Fruit fly (Drosophila melanogaster) whole organism, embryonic: ENCODE measurements around the gene Cdk5alpha.

Source experiments
- Asciz ChIP-seq: fragments of 200-800 bp; sonication (Bioruptor generic); optimal IDR thresholded peaks from 2 replicates; lab custom pipeline; 2017; ENCODE audit warnings: missing biosample characterization, mild to moderate bottlenecking, missing genetic modification characterization, missing genetic modification reagents
- Awh ChIP-seq: fragments of 200-800 bp; sonication (Bioruptor generic); IDR thresholded peaks from 2 replicates; pipeline ENCODE4, ENCODE4 v1.3.6; 2022; ENCODE audit warnings: missing biosample characterization, missing genetic modification characterization
- CG10274 ChIP-seq: fragments of 200-800 bp; sonication (Bioruptor generic); optimal IDR thresholded peaks from 3 replicates; lab custom pipeline; 2017; ENCODE audit warnings: missing biosample characterization, mild to moderate bottlenecking, missing genetic modification characterization
- CG10462 ChIP-seq: fragments of 200-800 bp; sonication (Bioruptor generic); optimal IDR thresholded peaks from 2 replicates; lab custom pipeline; 2016; ENCODE audit warnings: missing biosample characterization, missing genetic modification characterization
- CG11723 ChIP-seq: fragments of 200-800 bp; sonication (Bioruptor generic); optimal IDR thresholded peaks from 2 replicates; lab custom pipeline; 2017; ENCODE audit warnings: missing biosample characterization, mild to moderate bottlenecking, missing genetic modification characterization
- CG13296 ChIP-seq: fragments of 200-800 bp; sonication (Bioruptor generic); optimal IDR thresholded peaks from 3 replicates; lab custom pipeline; 2018; ENCODE audit warnings: missing biosample characterization, mild to moderate bottlenecking, missing genetic modification characterization
- CG14014 ChIP-seq: fragments of 200-800 bp; sonication (Bioruptor generic); IDR thresholded peaks from 2 replicates; pipeline ENCODE4 v1.3.6; 2022; ENCODE audit warnings: missing biosample characterization, missing genetic modification characterization
- CG17612 ChIP-seq: fragments of 200-800 bp; sonication (Bioruptor generic); IDR thresholded peaks from 2 replicates; pipeline ENCODE4 v1.3.6; 2022; ENCODE audit warnings: missing biosample characterization, missing genetic modification characterization
- CG18476 ChIP-seq: fragments of 200-800 bp; sonication (Bioruptor generic); optimal IDR thresholded peaks from 2 replicates; lab custom pipeline; 2016; ENCODE audit warnings: missing biosample characterization, mild to moderate bottlenecking, missing genetic modification characterization
- CG2120 ChIP-seq: fragments of 200-800 bp; sonication (Bioruptor generic); optimal IDR thresholded peaks from 3 replicates; lab custom pipeline; 2016; ENCODE audit warnings: missing biosample characterization, missing genetic modification characterization
- CG32772 ChIP-seq: fragments of 200-800 bp; sonication (Bioruptor generic); IDR thresholded peaks from 2 replicates; pipeline ENCODE4 v1.3.6; 2022; ENCODE audit warnings: missing biosample characterization, missing genetic modification characterization
- CG3838 ChIP-seq: fragments of 200-800 bp; sonication (Bioruptor generic); optimal IDR thresholded peaks from 3 replicates; lab custom pipeline; 2016; ENCODE audit warnings: missing biosample characterization, missing genetic modification characterization
- CG43689 ChIP-seq: fragments of 200-800 bp; sonication (Bioruptor generic); IDR thresholded peaks from 2 replicates; pipeline ENCODE4 v1.3.6; 2022; ENCODE audit warnings: missing biosample characterization, missing genetic modification characterization
- CG4707 ChIP-seq: fragments of 200-800 bp; sonication (Bioruptor generic); optimal IDR thresholded peaks from 2 replicates; lab custom pipeline; 2018; ENCODE audit warnings: missing biosample characterization, mild to moderate bottlenecking, missing genetic modification characterization, moderate library complexity
- CG5245 ChIP-seq: fragments of 200-800 bp; sonication (Bioruptor generic); optimal IDR thresholded peaks from 3 replicates; lab custom pipeline; 2016; ENCODE audit warnings: missing biosample characterization, missing genetic modification characterization
- CG8089 ChIP-seq: fragments of 200-800 bp; sonication (Bioruptor generic); optimal IDR thresholded peaks from 3 replicates; lab custom pipeline; 2016; ENCODE audit warnings: missing biosample characterization, missing genetic modification characterization
- CG8478 ChIP-seq: fragments of >200 bp; optimal IDR thresholded peaks from 2 replicates; lab custom pipeline; 2018
- CG9609 ChIP-seq: fragments of 200-800 bp; sonication (Bioruptor generic); optimal IDR thresholded peaks from 3 replicates; lab custom pipeline; 2016; ENCODE audit warnings: missing biosample characterization, missing genetic modification characterization
- CG9932 ChIP-seq: fragments of 200-800 bp; sonication (Bioruptor generic); IDR thresholded peaks from 2 replicates; pipeline ENCODE4 v1.3.6; 2022; ENCODE audit warnings: missing biosample characterization, missing genetic modification characterization
- Dip2 ChIP-seq: fragments of 200-800 bp; sonication (Bioruptor generic); IDR thresholded peaks from 2 replicates; pipeline ENCODE4 v1.3.6; 2022; ENCODE audit warnings: missing biosample characterization, missing genetic modification characterization
- Fer3 ChIP-seq: fragments of 200-800 bp; sonication (Bioruptor generic); optimal IDR thresholded peaks from 2 replicates; lab custom pipeline; 2018; ENCODE audit warnings: missing biosample characterization, mild to moderate bottlenecking, missing genetic modification characterization, moderate library complexity
- HLH54F ChIP-seq: fragments of 200-800 bp; sonication (Bioruptor generic); optimal IDR thresholded peaks from 3 replicates; lab custom pipeline; 2016; ENCODE audit warnings: missing biosample characterization, missing genetic modification characterization
- HLHmδ ChIP-seq: fragments of 200-800 bp; sonication (Bioruptor generic); optimal IDR thresholded peaks from 2 replicates; lab custom pipeline; 2018; ENCODE audit warnings: missing biosample characterization, mild to moderate bottlenecking, missing genetic modification characterization, moderate library complexity
- Lpt ChIP-seq: fragments of >200 bp; optimal IDR thresholded peaks from 2 replicates; lab custom pipeline; 2018; ENCODE audit warnings: missing biosample characterization, missing genetic modification characterization
- Mrtf ChIP-seq: fragments of 200-800 bp; sonication (Bioruptor generic); IDR thresholded peaks from 3 replicates; pipeline ENCODE4 v1.3.6; 2022; ENCODE audit warnings: missing biosample characterization, missing genetic modification characterization
- Ravus ChIP-seq: fragments of 200-800 bp; sonication (Bioruptor generic); IDR thresholded peaks from 2 replicates; pipeline ENCODE4 v1.3.6; 2022; ENCODE audit warnings: missing biosample characterization, missing genetic modification characterization
- Stat92E ChIP-seq, 3 experiments: fragments of >200 bp in 2 of 3; fragments of 200-800 bp in 1 of 3; sonication (Bioruptor generic) in 1 of 3; optimal IDR thresholded peaks; 2 replicates each; lab custom pipeline; 2017 to 2019; ENCODE audit warnings: missing biosample characterization in 3 of 3, missing genetic modification characterization in 3 of 3, mild to moderate bottlenecking in 1 of 3, moderate library complexity in 1 of 3
- Taf1 ChIP-seq: fragments of 200-800 bp; sonication (Bioruptor generic); IDR thresholded peaks from 2 replicates; pipeline ENCODE4 v1.3.6; 2022; ENCODE audit warnings: missing biosample characterization, missing genetic modification characterization
- ap ChIP-seq: fragments of 200-800 bp; sonication (Bioruptor generic); IDR thresholded peaks from 2 replicates; pipeline ENCODE4 v1.3.6; 2022; ENCODE audit warnings: missing biosample characterization, missing genetic modification characterization
- ara ChIP-seq: fragments of 200-800 bp; sonication (Bioruptor generic); IDR thresholded peaks from 2 replicates; pipeline ENCODE4 v1.3.6; 2022; ENCODE audit warnings: missing biosample characterization, missing genetic modification characterization
- az2 ChIP-seq: fragments of 200-800 bp; sonication (Bioruptor generic); optimal IDR thresholded peaks from 3 replicates; lab custom pipeline; 2016; ENCODE audit warnings: missing biosample characterization, missing genetic modification characterization
- cato ChIP-seq: fragments of 200-800 bp; sonication (Bioruptor generic); optimal IDR thresholded peaks from 2 replicates; lab custom pipeline; 2016; ENCODE audit warnings: missing biosample characterization, missing genetic modification characterization, borderline replicate concordance
- cg ChIP-seq: fragments of 200-800 bp; sonication (Bioruptor generic); optimal IDR thresholded peaks from 3 replicates; lab custom pipeline; 2019; ENCODE audit warnings: missing biosample characterization, mild to moderate bottlenecking, missing genetic modification characterization, moderate library complexity
- crc ChIP-seq: fragments of 200-800 bp; sonication (Bioruptor generic); optimal IDR thresholded peaks from 2 replicates; lab custom pipeline; 2016; ENCODE audit warnings: missing biosample characterization, missing genetic modification characterization
- exex ChIP-seq: fragments of 200-800 bp; sonication (Bioruptor generic); optimal IDR thresholded peaks from 4 replicates; lab custom pipeline; 2018; ENCODE audit warnings: missing biosample characterization, mild to moderate bottlenecking, missing genetic modification characterization, moderate library complexity
- fru ChIP-seq: fragments of >200 bp; optimal IDR thresholded peaks from 2 replicates; lab custom pipeline; 2017
- gcm ChIP-seq: fragments of 200-800 bp; sonication (Bioruptor generic); optimal IDR thresholded peaks from 2 replicates; lab custom pipeline; 2019; ENCODE audit warnings: missing biosample characterization, mild to moderate bottlenecking, missing genetic modification characterization, moderate library complexity
- grau ChIP-seq: fragments of 200-800 bp; optimal IDR thresholded peaks from 3 replicates; lab custom pipeline; 2019; ENCODE audit warnings: missing biosample characterization, mild to moderate bottlenecking, missing genetic modification characterization, moderate library complexity
- gsb-n ChIP-seq: fragments of 200-800 bp; sonication (Bioruptor generic); optimal IDR thresholded peaks from 3 replicates; lab custom pipeline; 2018; ENCODE audit warnings: missing biosample characterization, mild to moderate bottlenecking, missing genetic modification characterization
- gt ChIP-seq: fragments of 200-800 bp; sonication (Bioruptor generic); IDR thresholded peaks from 2 replicates; pipeline ENCODE4 v1.3.6; 2022; ENCODE audit warnings: missing biosample characterization, missing genetic modification characterization
- her ChIP-seq: fragments of 200-800 bp; sonication (Bioruptor generic); optimal IDR thresholded peaks from 2 replicates; lab custom pipeline; 2016; ENCODE audit warnings: missing biosample characterization, missing genetic modification characterization
- lbe ChIP-seq: fragments of 200-800 bp; sonication (Bioruptor generic); optimal IDR thresholded peaks from 2 replicates; lab custom pipeline; 2016; ENCODE audit warnings: missing biosample characterization, mild to moderate bottlenecking, missing genetic modification characterization
- lmd ChIP-seq: fragments of 200-800 bp; sonication (Bioruptor generic); IDR thresholded peaks from 2 replicates; pipeline ENCODE4 v1.3.6; 2022; ENCODE audit warnings: missing biosample characterization, missing genetic modification characterization
- luna ChIP-seq: fragments of 200-800 bp; sonication (Bioruptor generic); optimal IDR thresholded peaks from 2 replicates; lab custom pipeline; 2016; ENCODE audit warnings: missing biosample characterization, missing genetic modification characterization
- mirr ChIP-seq: fragments of 200-800 bp; sonication (Bioruptor generic); optimal IDR thresholded peaks from 3 replicates; lab custom pipeline; 2018; ENCODE audit warnings: missing biosample characterization, mild to moderate bottlenecking, missing genetic modification characterization
- mld ChIP-seq: fragments of 200-800 bp; sonication (Bioruptor generic); IDR thresholded peaks from 3 replicates; pipeline ENCODE4 v1.3.6; 2022; ENCODE audit warnings: missing biosample characterization, missing genetic modification characterization; ENCODE audit not compliant: partially characterized antibody
- p53 ChIP-seq: fragments of 200-800 bp; sonication (Bioruptor generic); optimal IDR thresholded peaks from 2 replicates; lab custom pipeline; 2016; ENCODE audit warnings: missing biosample characterization, missing genetic modification characterization
- pros ChIP-seq: fragments of 200-800 bp; sonication (Bioruptor generic); optimal IDR thresholded peaks from 3 replicates; lab custom pipeline; 2019; ENCODE audit warnings: missing biosample characterization, mild to moderate bottlenecking, missing genetic modification characterization, moderate library complexity
- scrt ChIP-seq: fragments of 200-800 bp; sonication (Bioruptor generic); optimal IDR thresholded peaks from 2 replicates; lab custom pipeline; 2018; ENCODE audit warnings: missing biosample characterization, mild to moderate bottlenecking, missing genetic modification characterization, moderate library complexity
- sim ChIP-seq: fragments of 200-800 bp; sonication (Bioruptor generic); IDR thresholded peaks from 2 replicates; pipeline ENCODE4 v1.3.6; 2022; ENCODE audit warnings: missing biosample characterization, missing genetic modification characterization
- stc ChIP-seq: fragments of 200-800 bp; sonication (Bioruptor generic); IDR thresholded peaks from 2 replicates; pipeline ENCODE4 v1.3.6; 2022; ENCODE audit warnings: missing biosample characterization, missing genetic modification characterization
- tna ChIP-seq: fragments of 200-800 bp; sonication (Bioruptor generic); IDR thresholded peaks from 2 replicates; pipeline ENCODE4 v1.3.6; 2022; ENCODE audit warnings: missing biosample characterization, missing genetic modification characterization; ENCODE audit not compliant: partially characterized antibody
- usp ChIP-seq: fragments of >200 bp; optimal IDR thresholded peaks from 2 replicates; lab custom pipeline; 2017; ENCODE audit warnings: missing biosample characterization, missing genetic modification characterization

The Cdk5alpha gene

dm6 chr2L:10299810-10300147, 11.0 kb downstream of the Cdk5alpha start, which contains the start of gene CYLD (continued):
- TF ChIP-seq CG8478 (lab: Kevin White, UChicago) (no peak), exex (tag; lab: Kevin White, UChicago) (no peak), CG10274 (GFP tag; lab: Kevin White, UChicago) (no peak), lbe (GFP tag; lab: Kevin White, UChicago) (no peak), lmd (GFP tag; lab: Robert Waterston, UW) (no peak; the same call in 1 of the 2 replicates), crc (no peak), Mrtf (GFP tag; lab: Robert Waterston, UW) (no peak), gcm (GFP tag; lab: Kevin White, UChicago) (peak; percentile 73), pros (GFP tag; lab: Kevin White, UChicago) (no peak), gt (GFP tag; lab: Robert Waterston, UW) (no peak), CG17612 (GFP tag; lab: Robert Waterston, UW) (no peak), Awh (GFP tag; lab: Robert Waterston, UW) (no peak), tna (GFP tag; lab: Robert Waterston, UW) (no peak), CG9932 (GFP tag; lab: Robert Waterston, UW) (no peak), CG32772 (no peak), Asciz (GFP tag; lab: Kevin White, UChicago) (peak; percentile 46), CG11723 (GFP tag; lab: Kevin White, UChicago) (no peak), CG43689 (GFP tag; lab: Robert Waterston, UW) (no peak), CG4707 (GFP tag; lab: Kevin White, UChicago) (peak; percentile 9), HLH54F (GFP tag; lab: Kevin White, UChicago) (no peak), CG10462 (GFP tag; lab: Kevin White, UChicago) (peak; percentile 24), fru (no peak), az2 (GFP tag; lab: Kevin White, UChicago) (peak; percentile 77), usp (GFP tag; lab: Kevin White, UChicago) (no peak), HLHmδ (GFP tag; lab: Kevin White, UChicago) (no peak), p53 (GFP tag; lab: Kevin White, UChicago) (no peak), grau (tag; lab: Kevin White, UChicago) (peak; percentile 78), CG5245 (GFP tag; lab: Kevin White, UChicago) (peak; percentile 44), gsb-n (tag; lab: Kevin White, UChicago) (peak; percentile 75), CG3838 (GFP tag; lab: Kevin White, UChicago) (peak; percentile 35), ara (GFP tag; lab: Robert Waterston, UW) (peak; percentile 55; the same call in 1 of the 2 replicates), CG18476 (peak; percentile 32), mirr (GFP tag; lab: Kevin White, UChicago) (no peak), her (GFP tag; lab: Kevin White, UChicago) (no peak), Fer3 (tag; lab: Kevin White, UChicago) (peak; percentile 75), scrt (GFP tag; lab: Kevin White, UChicago) (no peak), sim (GFP tag; lab: Robert Waterston, UW) (no peak), mld (GFP tag; lab: Robert Waterston, UW) (no peak), CG2120 (GFP tag; lab: Kevin White, UChicago) (peak; percentile 76), Lpt (GFP tag; lab: Kevin White, UChicago) (no peak), Ravus (GFP tag; lab: Robert Waterston, UW) (no peak; the same call in 1 of the 2 replicates), luna (GFP tag; lab: Kevin White, UChicago) (no peak), stc (GFP tag; lab: Robert Waterston, UW) (peak; percentile 77), cato (peak; percentile 19), CG13296 (GFP tag; lab: Kevin White, UChicago) (peak; percentile 72), cg (GFP tag; lab: Kevin White, UChicago) (no peak), Dip2 (GFP tag; lab: Robert Waterston, UW) (no peak), CG9609 (GFP tag; lab: Kevin White, UChicago) (no peak), Taf1 (GFP tag; lab: Robert Waterston, UW) (no peak), Stat92E (GFP tag; optimal IDR thresholded peaks at IDR 0.05; lab: Kevin White, UChicago) (no peak), CG8089 (GFP tag; lab: Kevin White, UChicago) (no peak), CG14014 (GFP tag; lab: Robert Waterston, UW) (peak; percentile 76; the same call in 1 of the 2 replicates), ap (GFP tag; lab: Robert Waterston, UW) (no peak; the same call in 1 of the 2 replicates)
